Fruit fly (Drosophila melanogaster): ENCODE data around the gene Drice.

DNA sequence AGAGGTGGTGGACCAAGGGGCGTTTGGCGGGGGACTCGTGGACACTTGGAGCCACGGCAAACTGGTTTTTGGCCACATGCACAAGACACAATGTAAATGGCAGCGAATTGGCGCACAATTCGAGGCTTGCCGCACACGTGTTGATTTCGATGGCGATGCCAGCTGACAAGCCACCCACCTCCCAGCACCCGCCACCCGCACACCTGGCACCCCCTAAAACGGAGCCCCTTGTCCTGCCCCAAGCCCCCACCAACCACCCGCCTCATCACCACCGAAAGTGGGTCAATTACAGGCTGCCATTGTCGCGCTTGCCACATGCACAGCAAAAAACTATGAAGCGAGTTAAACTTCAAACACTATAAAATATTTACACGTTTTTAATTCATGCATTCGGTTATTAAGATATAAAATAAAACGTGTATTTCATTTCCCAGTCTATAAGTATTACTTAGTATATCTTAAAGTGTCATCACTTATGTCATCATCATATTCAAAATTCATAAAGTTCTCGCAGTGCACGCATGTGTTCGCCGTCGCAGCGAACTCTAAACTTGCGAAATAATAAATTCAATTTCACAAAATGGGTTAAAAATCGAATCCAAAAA lies 41.2 kb upstream of the Drice start:
- TF ChIP-seq Ets98B (GFP tag; IDR thresholded peaks at IDR 0.05) (peak; percentile 80), CG4496 (GFP tag; IDR thresholded peaks at IDR 0.05) (peak; percentile 84)

All from whole organism, pupa.